Worm (Caenorhabditis elegans) whole organism, L2 larva: Measurements from ENCODE around the gene acr-14.

Source experiments
- Y55F3AM.14 ChIP-seq: fragments of 200-800 bp; sonication (Bioruptor generic); optimal IDR thresholded peaks from 2 replicates; lab custom pipeline; 2018; ENCODE audit warnings: mild to moderate bottlenecking, missing genetic modification characterization, missing compliant biosample characterization
- aly-2 ChIP-seq: fragments of 150-350 bp; optimal IDR thresholded peaks from 2 replicates; lab custom pipeline; 2014; ENCODE audit warnings: missing biosample characterization, missing genetic modification characterization
- crh-2 ChIP-seq: sonication (generic microtip); optimal IDR thresholded peaks from 2 replicates; lab custom pipeline; 2017; ENCODE audit warnings: missing biosample characterization, missing genetic modification characterization
- lin-11 ChIP-seq: fragments of 150-350 bp; sonication (generic microtip); optimal IDR thresholded peaks from 2 replicates; lab custom pipeline; 2014; ENCODE audit warnings: missing biosample characterization, missing genetic modification characterization, inconsistent platforms, mixed read lengths
- lin-13 ChIP-seq: fragments of 150-350 bp; optimal IDR thresholded peaks from 2 replicates; lab custom pipeline; 2014; ENCODE audit warnings: missing biosample characterization, missing genetic modification reagents, missing genetic modification characterization
- lin-39 ChIP-seq: fragments of 150-350 bp; optimal IDR thresholded peaks from 2 replicates; lab custom pipeline; 2014; ENCODE audit warnings: missing biosample characterization, missing genetic modification reagents, missing genetic modification characterization
- nhr-77 ChIP-seq: fragments of 150-350 bp; optimal IDR thresholded peaks from 2 replicates; lab custom pipeline; 2014; ENCODE audit warnings: missing biosample characterization, missing genetic modification characterization
- ztf-4 ChIP-seq: fragments of 150-350 bp; optimal IDR thresholded peaks from 2 replicates; lab custom pipeline; 2014; ENCODE audit warnings: missing biosample characterization, missing genetic modification characterization

DNA sequence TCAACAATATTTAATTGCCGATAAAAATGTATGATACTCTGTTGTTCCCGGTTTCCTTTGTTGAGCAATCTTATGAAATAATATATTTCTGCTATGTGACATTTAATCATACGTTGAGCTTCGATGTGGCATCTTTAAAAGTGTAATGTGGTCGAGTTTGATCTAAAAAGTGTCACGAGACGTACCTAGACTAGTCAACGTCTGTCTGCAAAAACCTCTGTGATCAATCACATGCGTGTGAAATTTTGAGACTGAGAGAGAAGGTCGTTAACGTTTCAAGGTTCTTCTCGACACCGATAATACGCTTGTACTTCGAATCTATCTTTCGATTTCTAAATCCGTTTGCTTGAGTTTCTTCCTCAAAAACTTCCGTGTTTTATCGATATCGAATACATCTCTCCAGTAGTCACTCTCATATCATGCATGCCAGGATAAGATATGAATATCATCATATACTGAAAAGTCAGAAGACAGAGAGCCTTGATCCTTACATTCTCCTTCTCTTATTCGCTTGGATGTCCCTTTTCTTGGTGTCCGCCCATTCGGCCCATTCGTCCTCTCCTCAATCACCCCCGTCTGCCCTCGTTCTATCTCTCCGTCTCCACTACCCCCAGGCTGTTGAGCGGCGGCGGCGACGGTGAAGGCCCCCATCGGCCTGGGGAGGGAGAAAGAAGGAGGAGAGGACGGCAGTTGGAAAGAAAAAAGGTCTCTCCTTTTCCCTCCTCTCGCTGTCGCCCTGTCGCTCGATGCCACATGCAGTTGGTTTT is 48.5 kb downstream of the acr-14 start:
- TF ChIP-seq nhr-77 (tag; lab: Kevin White, UChicago) (no peak), lin-13 (GFP tag; lab: Kevin White, UChicago) (peak; percentile 1), crh-2 (tag; lab: Kevin White, UChicago) (peak; percentile 81), lin-39 (tag; lab: Kevin White, UChicago) (no peak), lin-11 (tag; lab: Kevin White, UChicago) (no peak), Y55F3AM.14 (GFP tag; lab: Kevin White, UChicago) (no peak), aly-2 (tag; lab: Kevin White, UChicago) (no peak), ztf-4 (peak; percentile 45)
